Fruit fly (Drosophila melanogaster): ENCODE measurements around the gene Ubi-p63E.

DNA sequence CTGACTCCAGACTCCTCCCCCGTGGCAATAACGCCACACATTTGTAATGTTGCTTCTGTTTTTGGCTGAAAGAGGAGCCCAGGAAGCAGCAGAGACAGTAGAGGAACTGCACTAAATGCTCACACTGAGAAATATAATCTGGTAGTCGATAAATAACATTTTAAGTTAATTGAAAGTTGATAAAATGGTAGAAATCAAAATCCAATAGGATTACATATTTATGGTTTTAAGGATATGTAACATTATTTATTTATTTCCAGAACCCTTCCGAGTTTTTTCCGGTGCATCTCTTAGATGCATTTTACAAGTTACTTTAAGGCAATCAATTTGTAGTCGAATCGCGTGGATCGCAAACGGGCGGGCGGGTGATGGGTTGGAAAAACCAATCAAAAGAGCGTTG, 12.1 kb downstream of the Ubi-p63E start:
- TF ChIP-seq CG8478 (optimal IDR thresholded peaks at IDR 0.05), result no peak
- TF ChIP-seq usp (GFP tag; optimal IDR thresholded peaks at IDR 0.05), result no peak
- no peak for TF ChIP-seq EcR (GFP tag; optimal IDR thresholded peaks at IDR 0.05)
- TF ChIP-seq pan (optimal IDR thresholded peaks at IDR 0.05), result no peak
